Fruit fly (Drosophila melanogaster) S2 (cell line): ENCODE results near the gene Naa60.

ENCODE experiments used
- CG8478 ChIP-seq: fragments of >200 bp; optimal IDR thresholded peaks from 2 replicates; lab custom pipeline; 2018
- CTCF ChIP-seq, 2 experiments: fragments of >200 bp; optimal IDR thresholded peaks; 2 replicates each; lab custom pipeline; 2018

DNA sequence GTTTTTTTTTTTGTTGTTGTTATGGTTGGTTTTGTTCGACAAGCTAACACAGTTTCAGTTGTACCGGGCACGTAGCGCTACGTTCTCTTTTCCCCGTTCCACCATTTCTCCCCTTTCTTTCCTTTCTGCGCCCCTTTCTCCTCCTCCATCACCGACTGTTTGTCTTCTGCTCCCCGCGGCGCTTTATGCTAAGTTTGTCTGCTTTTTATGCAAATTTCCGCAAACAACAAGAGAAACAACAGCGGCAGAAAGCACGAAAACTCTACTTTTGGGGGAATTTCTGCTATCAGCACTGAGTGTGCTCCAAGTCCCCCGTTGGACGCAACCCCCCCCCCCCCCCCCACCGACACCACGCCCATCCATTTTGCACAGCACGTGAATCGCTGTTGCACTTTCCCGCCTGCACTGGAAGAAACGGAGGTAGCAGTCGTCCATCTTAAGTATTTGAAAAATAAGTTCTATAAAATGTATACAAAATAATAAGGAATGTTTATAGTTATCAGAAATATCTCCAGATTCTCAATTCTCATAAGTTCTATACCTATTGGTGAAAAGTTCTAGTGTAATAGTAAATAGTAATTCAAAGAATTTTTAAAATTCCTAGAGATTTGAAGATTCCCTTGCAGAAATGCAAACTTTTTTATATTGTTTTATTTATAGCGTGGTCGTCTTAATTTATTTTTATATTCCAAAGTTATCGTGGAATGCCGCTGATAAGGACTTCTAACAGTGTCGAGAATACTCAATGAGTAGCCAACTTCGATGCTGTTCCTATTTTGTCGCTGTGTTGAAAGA lies 38.4 kb downstream of the Naa60 start:
- TF ChIP-seq CTCF (optimal IDR thresholded peaks at IDR 0.05; lab: Kevin White, UChicago) (no peak), CG8478 (lab: Kevin White, UChicago) (no peak)
